Fruit fly (Drosophila melanogaster): Measurements from ENCODE around the gene CG4896.
A peak's percentile ranks its signal among the peaks of the same experiment; 100 is the strongest.

The CG4896 gene

dm6 chr2L:1166326-1166725, 11.2 kb upstream of the CG4896 start, which contains the start of gene CG14341:
Gene CG14341, plus strand, starts transcription at chr2L:1166506.
- no peak for TF ChIP-seq CG33017 (tag; optimal IDR thresholded peaks at IDR 0.05)
- no peak for TF ChIP-seq CG7045 (GFP tag; optimal IDR thresholded peaks at IDR 0.05)
- no peak for TF ChIP-seq cic (GFP tag; optimal IDR thresholded peaks at IDR 0.05)
- TF ChIP-seq pad (GFP tag; optimal IDR thresholded peaks at IDR 0.05) = no peak
- no peak for TF ChIP-seq kay (GFP tag; ENCODE audit: borderline replicate concordance)
- TF ChIP-seq CG1620 (GFP tag; optimal IDR thresholded peaks at IDR 0.05) = no peak
- no peak for TF ChIP-seq CG14711 (tag; optimal IDR thresholded peaks at IDR 0.05)
- no peak for TF ChIP-seq cnc (optimal IDR thresholded peaks at IDR 0.05)
- TF ChIP-seq tj (GFP tag; optimal IDR thresholded peaks at IDR 0.05) = no peak
- TF ChIP-seq CG12768 (GFP tag; optimal IDR thresholded peaks at IDR 0.05) = no peak
- TF ChIP-seq Clk (GFP tag; optimal IDR thresholded peaks at IDR 0.05) = no peak
- TF ChIP-seq Crg-1 (GFP tag; optimal IDR thresholded peaks at IDR 0.05) = no peak
- TF ChIP-seq toe (GFP tag; optimal IDR thresholded peaks at IDR 0.05) = no peak
- no peak for TF ChIP-seq CG7101 (tag; optimal IDR thresholded peaks at IDR 0.05)
- no peak for TF ChIP-seq CG11617 (GFP tag; optimal IDR thresholded peaks at IDR 0.05)
- no peak for TF ChIP-seq ovo (GFP tag; optimal IDR thresholded peaks at IDR 0.05)
- TF ChIP-seq bab1 (GFP tag; optimal IDR thresholded peaks at IDR 0.05) = no peak
- no peak for TF ChIP-seq CG5204 (GFP tag; optimal IDR thresholded peaks at IDR 0.05)

- TF ChIP-seq tj (GFP tag; optimal IDR thresholded peaks at IDR 0.05) (peak; percentile 89), kay (GFP tag; ENCODE audit: borderline replicate concordance) (no peak), Crg-1 (GFP tag; optimal IDR thresholded peaks at IDR 0.05) (peak; percentile 77), toe (GFP tag; optimal IDR thresholded peaks at IDR 0.05) (peak; percentile 92), CG7045 (GFP tag; optimal IDR thresholded peaks at IDR 0.05) (peak; percentile 66), CG11617 (GFP tag; optimal IDR thresholded peaks at IDR 0.05) (peak; percentile 79), CG7101 (tag; optimal IDR thresholded peaks at IDR 0.05) (peak; percentile 78), Mnt (GFP tag; optimal IDR thresholded peaks at IDR 0.05) (peak; percentile 77), pad (GFP tag; optimal IDR thresholded peaks at IDR 0.05) (peak; percentile 62), cic (GFP tag; optimal IDR thresholded peaks at IDR 0.05) (peak; percentile 92), CG1620 (GFP tag; optimal IDR thresholded peaks at IDR 0.05) (peak; percentile 90), Clk (GFP tag; optimal IDR thresholded peaks at IDR 0.05) (peak; percentile 53), Hr96 (GFP tag; optimal IDR thresholded peaks at IDR 0.05) (peak; percentile 80), CG33017 (tag; optimal IDR thresholded peaks at IDR 0.05) (peak; percentile 65), CG5204 (GFP tag; optimal IDR thresholded peaks at IDR 0.05) (no peak), ovo (GFP tag; optimal IDR thresholded peaks at IDR 0.05) (peak; percentile 74), cnc (optimal IDR thresholded peaks at IDR 0.05) (no peak), CG14711 (tag; optimal IDR thresholded peaks at IDR 0.05) (peak; percentile 56), bab1 (GFP tag; optimal IDR thresholded peaks at IDR 0.05) (peak; percentile 69), CG12768 (GFP tag; optimal IDR thresholded peaks at IDR 0.05) (peak; percentile 80)
Measured at dm6 chr2L:1169867-1170415, 7.5 kb upstream of the CG4896 start, which contains the start of the genes CG31922 and Plap. Gene CG31922, plus strand, starts transcription at chr2L:1170181. Gene Plap, minus strand, starts transcription at chr2L:1170365.

DNA sequence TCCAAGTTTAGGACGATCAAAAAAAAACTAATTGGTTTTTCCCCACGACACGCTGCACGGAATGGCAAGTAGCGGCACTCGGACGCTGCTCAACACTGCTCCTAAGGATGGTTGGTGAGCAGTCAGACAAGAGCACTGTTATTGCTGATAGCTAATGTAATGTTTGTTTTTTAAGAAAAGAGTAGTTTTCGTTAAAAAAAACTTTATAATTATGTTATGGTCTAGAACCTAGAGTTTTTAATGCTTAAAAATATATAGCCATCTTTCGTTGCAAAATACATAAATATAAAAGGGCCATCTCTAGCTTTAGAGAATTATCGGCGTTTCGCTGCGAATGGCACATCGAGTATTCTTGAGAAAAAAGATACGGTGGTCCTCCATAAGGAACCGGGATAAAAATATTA, 4.8 kb upstream of the CG4896 start, which contains the start of the genes Charon and CG4887:
Gene Charon (minus strand): TSS at position 102 of the 404 bp plus-strand sequence.
Gene CG4887 (plus strand): TSS at position 306 of the 404 bp plus-strand sequence.
- TF ChIP-seq bab1 (GFP tag; optimal IDR thresholded peaks at IDR 0.05) = peak; percentile 70
- peak; percentile 74 for TF ChIP-seq pad (GFP tag; optimal IDR thresholded peaks at IDR 0.05)
- TF ChIP-seq cnc (optimal IDR thresholded peaks at IDR 0.05) = no peak
- TF ChIP-seq CG7101 (tag; optimal IDR thresholded peaks at IDR 0.05) = peak; percentile 86
- TF ChIP-seq toe (GFP tag; optimal IDR thresholded peaks at IDR 0.05) = peak; percentile 94
- peak; percentile 78 for TF ChIP-seq CG33017 (tag; optimal IDR thresholded peaks at IDR 0.05)
- TF ChIP-seq Crg-1 (GFP tag; optimal IDR thresholded peaks at IDR 0.05) = peak; percentile 90
- peak; percentile 56 for TF ChIP-seq cic (GFP tag; optimal IDR thresholded peaks at IDR 0.05)
- no peak for TF ChIP-seq kay (GFP tag; ENCODE audit: borderline replicate concordance)
- TF ChIP-seq tj (GFP tag; optimal IDR thresholded peaks at IDR 0.05) = peak; percentile 69
- peak; percentile 93 for TF ChIP-seq Hr96 (GFP tag; optimal IDR thresholded peaks at IDR 0.05)
- TF ChIP-seq CG14711 (tag; optimal IDR thresholded peaks at IDR 0.05) = peak; percentile 78
- peak; percentile 82 for TF ChIP-seq CG7045 (GFP tag; optimal IDR thresholded peaks at IDR 0.05)
- peak; percentile 79 for TF ChIP-seq CG12768 (GFP tag; optimal IDR thresholded peaks at IDR 0.05)
- peak; percentile 84 for TF ChIP-seq Mnt (GFP tag; optimal IDR thresholded peaks at IDR 0.05)
- TF ChIP-seq CG11617 (GFP tag; optimal IDR thresholded peaks at IDR 0.05) = peak; percentile 81
- peak; percentile 87 for TF ChIP-seq ovo (GFP tag; optimal IDR thresholded peaks at IDR 0.05)
- TF ChIP-seq CG1620 (GFP tag; optimal IDR thresholded peaks at IDR 0.05) = peak; percentile 90
- no peak for TF ChIP-seq CG5204 (GFP tag; optimal IDR thresholded peaks at IDR 0.05)
- TF ChIP-seq Clk (GFP tag; optimal IDR thresholded peaks at IDR 0.05) = peak; percentile 79

dm6 chr2L:1183799-1184198, 6.3 kb downstream of the CG4896 start, which contains the start of the genes CG5126 and Tgt:
Gene CG5126, minus strand, starts transcription at chr2L:1184020.
Gene Tgt, plus strand, starts transcription at chr2L:1184065.
- TF ChIP-seq Mnt (GFP tag; optimal IDR thresholded peaks at IDR 0.05) = peak; percentile 83
- no peak for TF ChIP-seq tj (GFP tag; optimal IDR thresholded peaks at IDR 0.05)

DNA sequence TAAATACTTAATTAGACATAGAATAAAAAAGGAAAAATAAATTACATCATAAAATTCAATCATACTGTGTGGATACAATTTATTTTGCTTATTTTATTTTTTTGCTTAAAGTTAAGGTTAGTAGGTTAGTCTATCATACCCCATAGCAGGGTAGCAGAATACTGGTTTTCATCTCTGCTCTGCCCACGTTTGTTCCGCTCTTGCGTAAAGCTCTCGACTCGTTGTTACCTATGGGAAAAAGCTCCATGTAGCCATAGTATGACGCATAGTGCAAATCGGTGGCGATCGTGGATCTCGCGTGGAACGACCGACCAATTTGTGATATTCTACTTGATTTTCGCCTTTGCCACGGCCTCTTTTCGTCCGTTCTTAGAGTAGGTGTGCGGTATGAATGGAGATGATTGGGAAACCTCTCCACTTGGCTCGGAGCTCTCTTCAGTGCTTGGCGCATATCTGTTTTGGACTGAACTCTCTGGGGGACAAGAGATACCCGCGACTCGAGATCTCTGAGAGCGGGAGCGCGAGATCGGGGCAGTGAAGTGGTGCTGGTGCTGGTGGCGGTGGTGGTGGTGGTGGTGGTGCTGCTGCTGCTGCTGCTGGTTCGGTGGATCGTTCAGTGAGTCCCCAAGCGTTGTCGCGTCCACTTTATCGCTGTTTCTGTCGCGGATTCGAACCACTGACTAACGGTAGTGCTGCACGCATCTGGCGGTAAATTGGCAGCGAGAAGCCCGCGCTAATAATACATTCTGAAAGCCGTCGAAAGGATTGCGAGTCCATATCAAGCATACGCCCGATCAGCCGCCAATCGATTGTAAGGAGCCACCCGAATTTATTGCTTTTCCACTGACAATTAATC, 8.4 kb downstream of the CG4896 start, which contains the start of gene CG5001:
Gene CG5001 (plus strand): TSS at position 116 of the 856 bp plus-strand sequence.
- TF ChIP-seq cnc (optimal IDR thresholded peaks at IDR 0.05) (no peak), cic (GFP tag; optimal IDR thresholded peaks at IDR 0.05) (peak; percentile 98), bab1 (GFP tag; optimal IDR thresholded peaks at IDR 0.05) (peak; percentile 56), CG1620 (GFP tag; optimal IDR thresholded peaks at IDR 0.05) (peak; percentile 22), CG7045 (GFP tag; optimal IDR thresholded peaks at IDR 0.05) (peak; percentile 38), CG11617 (GFP tag; optimal IDR thresholded peaks at IDR 0.05) (peak; percentile 49), CG7101 (tag; optimal IDR thresholded peaks at IDR 0.05) (peak; percentile 83), toe (GFP tag; optimal IDR thresholded peaks at IDR 0.05) (no peak), Hr96 (GFP tag; optimal IDR thresholded peaks at IDR 0.05) (no peak), Crg-1 (GFP tag; optimal IDR thresholded peaks at IDR 0.05) (no peak), CG12768 (GFP tag; optimal IDR thresholded peaks at IDR 0.05) (peak; percentile 61), Mnt (GFP tag; optimal IDR thresholded peaks at IDR 0.05) (peak; percentile 61), tj (GFP tag; optimal IDR thresholded peaks at IDR 0.05) (no peak), CG5204 (GFP tag; optimal IDR thresholded peaks at IDR 0.05) (no peak), CG33017 (tag; optimal IDR thresholded peaks at IDR 0.05) (peak; percentile 69), CG14711 (tag; optimal IDR thresholded peaks at IDR 0.05) (peak; percentile 76), pad (GFP tag; optimal IDR thresholded peaks at IDR 0.05) (no peak), Clk (GFP tag; optimal IDR thresholded peaks at IDR 0.05) (no peak), ovo (GFP tag; optimal IDR thresholded peaks at IDR 0.05) (peak; percentile 38), kay (GFP tag; ENCODE audit: borderline replicate concordance) (peak; percentile 79)
